Fruit fly (Drosophila melanogaster) whole organism, adult: ENCODE data around the gene lgs.

ENCODE experiments used
- CG12768 ChIP-seq: fragments of 200-800 bp; sonication (Bioruptor generic); optimal IDR thresholded peaks from 2 replicates; lab custom pipeline; 2017; ENCODE audit warnings: missing biosample characterization, missing genetic modification characterization, mild to moderate bottlenecking, moderate library complexity, missing genetic modification reagents
- CG14711 ChIP-seq: fragments of 200-800 bp; sonication (Bioruptor generic); optimal IDR thresholded peaks from 2 replicates; lab custom pipeline; 2018; ENCODE audit warnings: missing biosample characterization, mild to moderate bottlenecking, missing genetic modification characterization, moderate library complexity
- Crg-1 ChIP-seq: fragments of 200-800 bp; sonication (Bioruptor generic); optimal IDR thresholded peaks from 2 replicates; lab custom pipeline; 2016; ENCODE audit warnings: missing biosample characterization, missing genetic modification characterization
- Hr96 ChIP-seq: fragments of 200-800 bp; sonication (Bioruptor generic); optimal IDR thresholded peaks from 2 replicates; lab custom pipeline; 2016; ENCODE audit warnings: missing biosample characterization, missing genetic modification characterization
- Mnt ChIP-seq: fragments of 200-800 bp; sonication (Bioruptor generic); optimal IDR thresholded peaks from 2 replicates; lab custom pipeline; 2016; ENCODE audit warnings: missing biosample characterization, mild to moderate bottlenecking, missing genetic modification characterization
- cic ChIP-seq: fragments of 200-800 bp; sonication (Bioruptor generic); optimal IDR thresholded peaks from 2 replicates; lab custom pipeline; 2017; ENCODE audit warnings: missing biosample characterization, mild to moderate bottlenecking, missing genetic modification characterization, moderate library complexity
- kay ChIP-seq: fragments of 200-800 bp; sonication (Bioruptor generic); peaks from one replicate; lab custom pipeline; 2016; ENCODE audit warnings: missing biosample characterization, missing genetic modification characterization, borderline replicate concordance
- ovo ChIP-seq: fragments of 200-800 bp; sonication (Bioruptor generic); optimal IDR thresholded peaks from 2 replicates; lab custom pipeline; 2016; ENCODE audit warnings: missing biosample characterization, missing genetic modification characterization
- toe ChIP-seq: fragments of 200-800 bp; sonication (Bioruptor generic); optimal IDR thresholded peaks from 2 replicates; lab custom pipeline; 2016; ENCODE audit warnings: missing biosample characterization, missing genetic modification characterization

DNA sequence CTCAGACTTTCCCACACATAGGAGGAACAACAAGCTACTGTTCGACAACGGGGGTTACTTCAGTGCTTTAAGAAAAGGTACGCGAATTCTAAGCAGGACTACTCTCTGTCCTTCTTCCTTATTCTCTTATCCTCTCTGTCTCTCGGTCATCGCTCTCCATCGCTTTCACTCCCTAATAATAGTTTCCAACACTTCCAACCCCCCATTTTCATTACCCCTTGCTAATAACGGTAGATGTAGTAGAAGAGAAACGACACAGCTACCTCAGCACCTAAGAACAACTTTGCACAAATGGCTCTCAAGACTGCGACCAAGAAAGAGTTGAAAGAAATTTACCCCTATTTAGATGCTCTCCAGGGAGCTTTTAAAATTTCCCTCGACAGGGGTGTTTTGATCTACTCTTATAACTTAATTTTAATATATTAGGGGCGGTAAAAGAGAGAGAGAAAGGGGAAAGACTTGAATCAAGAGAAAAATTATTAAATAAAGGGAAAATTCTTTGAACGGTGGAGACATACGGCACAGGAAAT lies 54.9 kb downstream of the lgs start:
- TF ChIP-seq ovo (GFP tag; lab: Kevin White, UChicago) (no peak), Hr96 (GFP tag; lab: Kevin White, UChicago) (no peak), Crg-1 (GFP tag; lab: Kevin White, UChicago) (no peak), CG12768 (GFP tag; lab: Kevin White, UChicago) (no peak), toe (GFP tag; lab: Kevin White, UChicago) (no peak), CG14711 (tag; lab: Kevin White, UChicago) (no peak), kay (GFP tag; lab: Kevin White, UChicago) (no peak), Mnt (GFP tag; lab: Kevin White, UChicago) (no peak), cic (GFP tag; lab: Kevin White, UChicago) (no peak)
